Fruit fly (Drosophila melanogaster): Measurements from ENCODE around the gene eff.

eff gene

DNA sequence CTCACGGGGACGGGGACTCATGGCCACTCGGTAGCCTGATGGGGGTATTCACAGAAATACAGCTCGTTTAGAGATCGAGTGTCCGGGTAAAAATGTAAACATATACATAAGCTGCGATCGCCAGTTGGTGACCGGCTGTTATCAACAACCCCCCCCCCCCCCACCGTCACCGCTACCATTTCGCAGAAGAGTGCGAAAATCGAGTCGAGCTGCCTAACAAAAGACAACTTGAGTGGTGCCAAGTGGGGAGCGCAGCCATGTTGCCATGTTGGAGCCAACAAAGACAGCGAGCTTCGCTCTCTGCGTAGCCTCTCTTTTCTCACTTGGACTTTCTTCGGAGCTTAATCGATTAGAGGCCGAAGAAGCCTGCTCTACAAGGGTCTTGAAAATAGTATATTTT, 10.5 kb downstream of the eff start:
- TF ChIP-seq CG34224 (GFP tag; IDR thresholded peaks at IDR 0.05; ENCODE audit: partially characterized antibody), result peak; percentile 13; the same call in 1 of the 3 replicates
- TF ChIP-seq CG3995 (GFP tag; optimal IDR thresholded peaks at IDR 0.05), result no peak
- TF ChIP-seq CG12769 (tag; optimal IDR thresholded peaks at IDR 0.05), result peak; percentile 10
- peak in 1 of 2 experiments; percentile 46 for TF ChIP-seq Trl (optimal IDR thresholded peaks at IDR 0.05)
- TF ChIP-seq Trl (GFP tag; optimal IDR thresholded peaks at IDR 0.05), result no peak
- 0 out of 2 replicates have a peak, but pooled peaks have one; percentile 29 for TF ChIP-seq Nf-YA (GFP tag; IDR thresholded peaks at IDR 0.05)
- TF ChIP-seq CG8290 (GFP tag; optimal IDR thresholded peaks at IDR 0.05), result no peak
- TF ChIP-seq CG8290 (tag; optimal IDR thresholded peaks at IDR 0.05), result peak in 1 of 2 experiments; percentile 8
- peak; percentile 85 for TF ChIP-seq rib (GFP tag; IDR thresholded peaks at IDR 0.05)
- TF ChIP-seq sug (tag; optimal IDR thresholded peaks at IDR 0.05), result peak; percentile 24
- TF ChIP-seq Med (GFP tag), result peak; percentile 77
- TF ChIP-seq tna (GFP tag; IDR thresholded peaks at IDR 0.05; ENCODE audit: partially characterized antibody), result 0 out of 2 replicates have a peak, but pooled peaks have one; percentile 7
- TF ChIP-seq crol (GFP tag; IDR thresholded peaks at IDR 0.05), result peak; percentile 55
- peak; percentile 78; the same call in 2 of the 3 replicates for TF ChIP-seq z (GFP tag; IDR thresholded peaks at IDR 0.05)
- TF ChIP-seq CG4360 (GFP tag; IDR thresholded peaks at IDR 0.05), result no peak
- TF ChIP-seq Meics (GFP tag; optimal IDR thresholded peaks at IDR 0.05), result no peak
- no peak for TF ChIP-seq da (GFP tag; optimal IDR thresholded peaks at IDR 0.05)
- peak; percentile 36 for TF ChIP-seq nom (GFP tag; optimal IDR thresholded peaks at IDR 0.05)
- peak; percentile 34 for TF ChIP-seq CG10543 (GFP tag; optimal IDR thresholded peaks at IDR 0.05)
- peak; percentile 54 for TF ChIP-seq CG5180 (GFP tag; optimal IDR thresholded peaks at IDR 0.05)
- no peak for TF ChIP-seq Fer1 (GFP tag; optimal IDR thresholded peaks at IDR 0.05)
- TF ChIP-seq CG32532 (GFP tag; IDR thresholded peaks at IDR 0.05), result peak; percentile 46; the same call in 1 of the 2 replicates
- 0 out of 3 replicates have a peak, but pooled peaks have one; percentile 18 for TF ChIP-seq ci (GFP tag; IDR thresholded peaks at IDR 0.05)

DNA sequence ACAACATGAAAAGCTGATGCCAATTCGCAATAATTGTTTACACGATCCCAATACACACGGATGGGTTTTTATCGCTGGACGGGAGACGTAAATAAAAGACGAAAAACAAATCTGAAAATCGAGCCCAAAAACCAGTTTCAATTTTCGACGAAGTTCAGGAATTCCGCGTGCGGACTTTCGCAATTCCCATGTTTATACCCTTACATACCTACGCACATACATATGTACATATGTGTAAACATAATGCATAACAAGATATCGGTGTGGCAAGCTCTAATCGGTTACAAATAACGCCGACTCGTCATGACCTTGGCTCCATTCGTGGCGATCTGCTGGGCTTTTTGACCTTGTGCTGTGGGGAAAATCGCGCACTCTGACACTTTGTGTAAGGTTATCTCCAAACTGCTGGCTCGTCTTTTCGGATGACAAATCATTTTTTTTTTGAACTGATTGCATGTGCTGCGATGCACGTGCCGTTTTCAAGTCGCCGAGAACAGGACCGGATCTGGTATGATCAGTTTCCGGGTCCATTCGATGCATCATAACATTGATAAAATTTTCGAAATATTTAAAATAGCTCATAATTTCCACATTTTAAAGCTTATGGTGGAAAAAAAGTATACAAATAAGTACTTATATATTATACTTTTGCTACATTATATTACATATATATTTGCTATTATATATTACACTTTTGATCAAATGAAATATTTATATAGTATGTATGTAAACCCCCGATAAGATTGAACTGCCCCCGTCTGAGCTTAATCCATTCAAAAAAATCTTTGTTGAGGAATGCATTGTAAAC, 11.2 kb downstream of the eff start:
- TF ChIP-seq CG11504 (tag; optimal IDR thresholded peaks at IDR 0.05) (peak; percentile 13), CG5245 (GFP tag; optimal IDR thresholded peaks at IDR 0.05) (no peak), Sry-β (GFP tag; optimal IDR thresholded peaks at IDR 0.05) (no peak), CG12769 (tag; optimal IDR thresholded peaks at IDR 0.05) (peak; percentile 35), Eip74EF (GFP tag; optimal IDR thresholded peaks at IDR 0.05) (peak in 1 of 2 experiments; percentile 76), pros (GFP tag; optimal IDR thresholded peaks at IDR 0.05) (peak; percentile 76), CG6689 (GFP tag; IDR thresholded peaks at IDR 0.05) (no peak), Vsx1 (GFP tag; optimal IDR thresholded peaks at IDR 0.05) (no peak), gem (tag; optimal IDR thresholded peaks at IDR 0.05) (peak; percentile 9), grau (tag; optimal IDR thresholded peaks at IDR 0.05) (no peak), sd (tag; optimal IDR thresholded peaks at IDR 0.05) (peak; percentile 78), CG34376 (GFP tag; optimal IDR thresholded peaks at IDR 0.05) (peak; percentile 5), cwo (GFP tag; optimal IDR thresholded peaks at IDR 0.05) (peak; percentile 63), CTCF (GFP tag; optimal IDR thresholded peaks at IDR 0.05) (no peak), CG18476 (GFP tag; optimal IDR thresholded peaks at IDR 0.05) (no peak), Med (GFP tag) (peak; percentile 34), Pdp1 (GFP tag; optimal IDR thresholded peaks at IDR 0.05) (peak in 1 of 2 experiments; percentile 68), CG5180 (GFP tag; optimal IDR thresholded peaks at IDR 0.05) (no peak), eve (GFP tag; optimal IDR thresholded peaks at IDR 0.05) (peak in 1 of 2 experiments; percentile 39), chinmo (GFP tag; IDR thresholded peaks at IDR 0.05; ENCODE audit: partially characterized antibody) (0 out of 4 replicates have a peak, but pooled peaks have one; percentile 9)

All from whole organism, embryonic.